Worm (Caenorhabditis elegans): Measurements from ENCODE around the gene C39E6.2.

The C39E6.2 gene

ce11 chrX:4794062-4794461 lies 39.1 kb upstream of the C39E6.2 start:
- TF ChIP-seq elt-3 (tag; optimal IDR thresholded peaks at IDR 0.05), result no peak
- no peak for TF ChIP-seq elt-1 (tag; optimal IDR thresholded peaks at IDR 0.05; ENCODE audit: borderline replicate concordance, insufficient read depth)
- no peak for TF ChIP-seq lsy-2 (tag; optimal IDR thresholded peaks at IDR 0.05)

ce11 chrX:4792979-4793378 lies 38.1 kb upstream of the C39E6.2 start, which contains the start of gene F43C9.1:
Gene F43C9.1, plus strand, starts transcription at chrX:4793279.
- no peak for TF ChIP-seq mep-1 (tag; optimal IDR thresholded peaks at IDR 0.05)
- TF ChIP-seq ceh-83 (GFP tag; optimal IDR thresholded peaks at IDR 0.05), result no peak
- no peak for TF ChIP-seq ztf-11 (tag; optimal IDR thresholded peaks at IDR 0.05)
- no peak for TF ChIP-seq mls-2 (tag; optimal IDR thresholded peaks at IDR 0.05)
- no peak for TF ChIP-seq unc-120 (tag; optimal IDR thresholded peaks at IDR 0.05; ENCODE audit: poor library complexity, severe bottlenecking)
- TF ChIP-seq ceh-39 (tag; optimal IDR thresholded peaks at IDR 0.05), result no peak
- TF ChIP-seq hlh-1 (tag; optimal IDR thresholded peaks at IDR 0.05), result no peak
- no peak for TF ChIP-seq sem-2 (GFP tag; optimal IDR thresholded peaks at IDR 0.05)
- no peak for TF ChIP-seq elt-1 (tag; optimal IDR thresholded peaks at IDR 0.05; ENCODE audit: borderline replicate concordance, insufficient read depth)
- no peak for TF ChIP-seq pha-4 (tag; optimal IDR thresholded peaks at IDR 0.05)
- TF ChIP-seq blmp-1 (tag; optimal IDR thresholded peaks at IDR 0.05), result no peak
- TF ChIP-seq tbx-8 (GFP tag; optimal IDR thresholded peaks at IDR 0.05), result no peak
- no peak for TF ChIP-seq ces-1 (GFP tag; optimal IDR thresholded peaks at IDR 0.05)
- TF ChIP-seq lin-32 (GFP tag; optimal IDR thresholded peaks at IDR 0.05), result no peak
- no peak for TF ChIP-seq cnd-1 (tag; optimal IDR thresholded peaks at IDR 0.05)

- TF ChIP-seq unc-62 (GFP tag; optimal IDR thresholded peaks at IDR 0.05), result no peak
- TF ChIP-seq flh-1 (GFP tag; optimal IDR thresholded peaks at IDR 0.05), result no peak
- TF ChIP-seq unc-39 (tag; optimal IDR thresholded peaks at IDR 0.05), result no peak
- no peak for TF ChIP-seq elt-1 (tag; optimal IDR thresholded peaks at IDR 0.05; ENCODE audit: borderline replicate concordance, insufficient read depth)
- TF ChIP-seq sptf-1 (tag; optimal IDR thresholded peaks at IDR 0.05), result no peak
- no peak for TF ChIP-seq nhr-76 (tag; optimal IDR thresholded peaks at IDR 0.05)
- TF ChIP-seq ces-1 (GFP tag; optimal IDR thresholded peaks at IDR 0.05), result no peak
- TF ChIP-seq tbx-8 (GFP tag; optimal IDR thresholded peaks at IDR 0.05), result no peak
- no peak for TF ChIP-seq mep-1 (tag; optimal IDR thresholded peaks at IDR 0.05)
- TF ChIP-seq ham-2 (GFP tag; optimal IDR thresholded peaks at IDR 0.05), result no peak
- TF ChIP-seq elt-3 (tag; optimal IDR thresholded peaks at IDR 0.05), result no peak
- TF ChIP-seq snpc-4 (tag; optimal IDR thresholded peaks at IDR 0.05), result no peak
- no peak for TF ChIP-seq ztf-11 (tag; optimal IDR thresholded peaks at IDR 0.05)
- TF ChIP-seq sem-2 (GFP tag; optimal IDR thresholded peaks at IDR 0.05), result no peak
- no peak for TF ChIP-seq pha-4 (tag; optimal IDR thresholded peaks at IDR 0.05)
- no peak for TF ChIP-seq drap-1 (GFP tag; optimal IDR thresholded peaks at IDR 0.05)
- no peak for TF ChIP-seq nhr-2 (tag; optimal IDR thresholded peaks at IDR 0.05)
Observed at ce11 chrX:4790614-4791013, 35.7 kb upstream of the C39E6.2 start.

ce11 chrX:4788958-4789357 lies 34.0 kb upstream of the C39E6.2 start:
- peak; percentile 66 for TF ChIP-seq drap-1 (GFP tag; optimal IDR thresholded peaks at IDR 0.05)
- no peak for TF ChIP-seq flh-1 (GFP tag; optimal IDR thresholded peaks at IDR 0.05)
- peak; percentile 45 for TF ChIP-seq mls-2 (tag; optimal IDR thresholded peaks at IDR 0.05)
- no peak for TF ChIP-seq blmp-1 (tag; optimal IDR thresholded peaks at IDR 0.05)
- TF ChIP-seq unc-120 (tag; optimal IDR thresholded peaks at IDR 0.05; ENCODE audit: poor library complexity, severe bottlenecking), result peak; percentile 21
- TF ChIP-seq ceh-83 (GFP tag; optimal IDR thresholded peaks at IDR 0.05), result peak; percentile 85
- TF ChIP-seq mab-5 (tag; optimal IDR thresholded peaks at IDR 0.05), result no peak
- TF ChIP-seq nhr-28 (tag; optimal IDR thresholded peaks at IDR 0.05), result no peak
- no peak for TF ChIP-seq hlh-1 (tag; optimal IDR thresholded peaks at IDR 0.05)
- TF ChIP-seq lin-13 (tag; optimal IDR thresholded peaks at IDR 0.05), result no peak
- TF ChIP-seq nhr-76 (tag; optimal IDR thresholded peaks at IDR 0.05), result no peak
- no peak for TF ChIP-seq elt-3 (tag; optimal IDR thresholded peaks at IDR 0.05)
- TF ChIP-seq elt-1 (tag; optimal IDR thresholded peaks at IDR 0.05; ENCODE audit: borderline replicate concordance, insufficient read depth), result no peak
- peak; percentile 72 for TF ChIP-seq sptf-1 (tag; optimal IDR thresholded peaks at IDR 0.05)
- TF ChIP-seq nhr-2 (tag; optimal IDR thresholded peaks at IDR 0.05), result no peak
- TF ChIP-seq nhr-237 (tag; optimal IDR thresholded peaks at IDR 0.05), result no peak
- TF ChIP-seq cnd-1 (tag; optimal IDR thresholded peaks at IDR 0.05), result peak; percentile 81
- peak; percentile 79 for TF ChIP-seq M03D4.4 (tag; optimal IDR thresholded peaks at IDR 0.05)
- peak; percentile 8 for TF ChIP-seq unc-62 (GFP tag; optimal IDR thresholded peaks at IDR 0.05)
- TF ChIP-seq pha-4 (tag; optimal IDR thresholded peaks at IDR 0.05), result no peak
- TF ChIP-seq zip-8 (tag; optimal IDR thresholded peaks at IDR 0.05), result no peak
- no peak for TF ChIP-seq mep-1 (tag; optimal IDR thresholded peaks at IDR 0.05)
- no peak for TF ChIP-seq ham-2 (GFP tag; optimal IDR thresholded peaks at IDR 0.05)
- TF ChIP-seq ces-1 (GFP tag; optimal IDR thresholded peaks at IDR 0.05), result no peak
- TF ChIP-seq ceh-39 (tag; optimal IDR thresholded peaks at IDR 0.05), result no peak
- no peak for TF ChIP-seq unc-39 (tag; optimal IDR thresholded peaks at IDR 0.05)
- no peak for TF ChIP-seq nhr-12 (tag; optimal IDR thresholded peaks at IDR 0.05)
- no peak for TF ChIP-seq lin-32 (GFP tag; optimal IDR thresholded peaks at IDR 0.05)
- TF ChIP-seq lsy-2 (tag; optimal IDR thresholded peaks at IDR 0.05), result no peak
- TF ChIP-seq tbx-8 (GFP tag; optimal IDR thresholded peaks at IDR 0.05), result no peak
- peak; percentile 74 for TF ChIP-seq sem-2 (GFP tag; optimal IDR thresholded peaks at IDR 0.05)

Measured in whole organism, mixed stage, embryonic.